Fruit fly (Drosophila melanogaster): ENCODE measurements around the gene CG12237.
A peak's percentile ranks its signal among the peaks of the same experiment; 100 is the strongest.

Gene CG12237

DNA sequence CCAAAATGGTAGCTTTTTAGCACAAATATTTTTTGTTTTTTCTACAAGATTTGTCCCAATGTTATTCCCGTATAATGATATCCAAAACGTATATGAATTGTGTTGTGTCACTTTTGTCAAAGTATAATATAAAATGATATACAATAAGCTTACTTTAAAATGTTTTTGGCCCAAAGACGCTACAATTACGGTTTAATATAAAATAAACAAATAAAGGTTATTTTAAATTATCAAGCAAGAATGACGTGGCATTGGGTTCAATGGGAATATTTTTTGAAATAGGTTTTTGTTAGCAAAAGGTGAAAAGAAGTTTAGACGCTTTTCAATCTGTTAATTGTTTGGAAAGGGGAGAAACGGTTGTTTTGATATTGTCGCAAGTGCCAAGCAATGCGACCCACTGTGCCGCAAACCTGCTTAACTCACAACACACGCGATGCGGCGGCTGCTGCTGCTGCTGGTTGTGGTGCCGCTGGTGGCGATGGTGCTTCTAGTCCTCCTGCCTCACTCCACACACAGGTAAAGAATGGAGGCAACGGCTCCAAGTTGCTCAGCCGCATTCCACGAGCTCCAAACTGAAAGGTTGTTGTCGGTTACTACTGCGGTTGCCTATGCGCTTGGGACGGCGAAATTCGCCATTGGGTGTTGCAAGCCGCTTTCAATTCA, 20.7 kb upstream of the CG12237 start (continued):
- TF ChIP-seq CG1603 (tag; optimal IDR thresholded peaks at IDR 0.05) (no peak), sd (tag; optimal IDR thresholded peaks at IDR 0.05) (peak; percentile 95), trh (GFP tag; optimal IDR thresholded peaks at IDR 0.05) (no peak), lola (GFP tag; optimal IDR thresholded peaks at IDR 0.05) (peak in 1 of 3 experiments; percentile 65), lmd (GFP tag; IDR thresholded peaks at IDR 0.05) (no peak), CG10959 (GFP tag; IDR thresholded peaks at IDR 0.05) (no peak), CG4424 (GFP tag; optimal IDR thresholded peaks at IDR 0.05) (peak; percentile 45), CG7556 (GFP tag; optimal IDR thresholded peaks at IDR 0.05) (peak; percentile 85), CG6683 (GFP tag; optimal IDR thresholded peaks at IDR 0.05) (no peak), CG6765 (GFP tag; optimal IDR thresholded peaks at IDR 0.05) (peak; percentile 42), Hmr (GFP tag; optimal IDR thresholded peaks at IDR 0.05) (peak; percentile 53), Camta (GFP tag; optimal IDR thresholded peaks at IDR 0.05) (peak; percentile 49), CG10147 (GFP tag; optimal IDR thresholded peaks at IDR 0.05) (peak; percentile 45), ewg (GFP tag; optimal IDR thresholded peaks at IDR 0.05) (peak; percentile 19), Stat92E (GFP tag; optimal IDR thresholded peaks at IDR 0.05) (no peak), NFAT (GFP tag; IDR thresholded peaks at IDR 0.05) (no peak), ranshi (GFP tag; IDR thresholded peaks at IDR 0.05) (0 out of 2 replicates have a peak, but pooled peaks have one; percentile 28), repo (GFP tag; optimal IDR thresholded peaks at IDR 0.05) (no peak), lbe (GFP tag; optimal IDR thresholded peaks at IDR 0.05) (no peak), CG10565 (GFP tag; optimal IDR thresholded peaks at IDR 0.05) (no peak), D19A (tag; optimal IDR thresholded peaks at IDR 0.05) (peak; percentile 65), CG15011 (GFP tag; optimal IDR thresholded peaks at IDR 0.05) (peak; percentile 57), CG6175 (GFP tag; IDR thresholded peaks at IDR 0.05) (peak; percentile 94), ase (GFP tag; IDR thresholded peaks at IDR 0.05) (no peak), CG17612 (GFP tag; IDR thresholded peaks at IDR 0.05) (no peak), nmo (GFP tag; optimal IDR thresholded peaks at IDR 0.05) (peak; percentile 70), aop (GFP tag; IDR thresholded peaks at IDR 0.05) (no peak), odd (GFP tag; optimal IDR thresholded peaks at IDR 0.05) (peak; percentile 58), gsb (GFP tag; IDR thresholded peaks at IDR 0.05) (no peak), stc (GFP tag; IDR thresholded peaks at IDR 0.05) (no peak), CG1602 (GFP tag; optimal IDR thresholded peaks at IDR 0.05) (peak; percentile 43), CG1233 (GFP tag; optimal IDR thresholded peaks at IDR 0.05) (peak; percentile 57), row (GFP tag; IDR thresholded peaks at IDR 0.05) (peak; percentile 71), Awh (GFP tag; IDR thresholded peaks at IDR 0.05) (0 out of 2 replicates have a peak, but pooled peaks have one; percentile 13), CG16863 (GFP tag; optimal IDR thresholded peaks at IDR 0.05) (no peak), grau (tag; optimal IDR thresholded peaks at IDR 0.05) (peak; percentile 66), Elba2 (GFP tag; optimal IDR thresholded peaks at IDR 0.05) (no peak), stwl (tag; optimal IDR thresholded peaks at IDR 0.05) (no peak), CG18764 (GFP tag; optimal IDR thresholded peaks at IDR 0.05) (no peak), Max (GFP tag; optimal IDR thresholded peaks at IDR 0.05) (peak; percentile 58), Lpt (GFP tag; optimal IDR thresholded peaks at IDR 0.05) (no peak), CG10267 (tag; optimal IDR thresholded peaks at IDR 0.05) (peak; percentile 37), CG1832 (GFP tag; optimal IDR thresholded peaks at IDR 0.05) (no peak), Hand (GFP tag; optimal IDR thresholded peaks at IDR 0.05) (peak; percentile 43), jumu (GFP tag; optimal IDR thresholded peaks at IDR 0.05) (no peak), CG4820 (GFP tag; optimal IDR thresholded peaks at IDR 0.05) (peak; percentile 16), mld (GFP tag; IDR thresholded peaks at IDR 0.05; ENCODE audit: partially characterized antibody) (no peak), CG14710 (tag; optimal IDR thresholded peaks at IDR 0.05) (peak; percentile 43), pfk (GFP tag; optimal IDR thresholded peaks at IDR 0.05) (no peak)

Measured in whole organism, embryonic.